In genomic region chrX:8896080-8896479, dm6 we compare ENCODE assay signal across 1 fruit fly cellular context.
TF ChIP-seq lines count a peak whose summit lies in the region.

No protein-coding gene starts in this region.

TF ChIP-seq in whole organism, embryonic, 481 proteins besides CTCF, POLR2A, EP300 and RAD21 (continued from another document and continues in another):
- TF ChIP-seq CG4854 (GFP tag; optimal IDR thresholded peaks at IDR 0.05; lab: Kevin White, UChicago) (peak; percentile 84), CG4282 (GFP tag; optimal IDR thresholded peaks at IDR 0.05; lab: Kevin White, UChicago) (no peak), zf30C (GFP tag; optimal IDR thresholded peaks at IDR 0.05; lab: Kevin White, UChicago) (no peak), eyg (GFP tag; optimal IDR thresholded peaks at IDR 0.05; lab: Kevin White, UChicago) (peak; percentile 36), ind (GFP tag; optimal IDR thresholded peaks at IDR 0.05; lab: Kevin White, UChicago) (peak; percentile 95), bbx (GFP tag; IDR thresholded peaks at IDR 0.05; lab: Robert Waterston, UW; ENCODE audit: partially characterized antibody) (no peak), bab2 (GFP tag; optimal IDR thresholded peaks at IDR 0.05; lab: Kevin White, UChicago) (peak; percentile 71), al (GFP tag; IDR thresholded peaks at IDR 0.05; lab: Robert Waterston, UW) (peak; percentile 94), CG12769 (tag; optimal IDR thresholded peaks at IDR 0.05; lab: Kevin White, UChicago) (peak; percentile 98), CG17361 (GFP tag; IDR thresholded peaks at IDR 0.05; lab: Robert Waterston, UW) (peak; percentile 92), CG13624 (GFP tag; optimal IDR thresholded peaks at IDR 0.05; lab: Kevin White, UChicago) (peak; percentile 68), CG1832 (GFP tag; optimal IDR thresholded peaks at IDR 0.05; lab: Kevin White, UChicago) (peak; percentile 21), repo (GFP tag; optimal IDR thresholded peaks at IDR 0.05; lab: Kevin White, UChicago) (peak; percentile 54), Abd-B (GFP tag; optimal IDR thresholded peaks at IDR 0.05; lab: Kevin White, UChicago) (peak; percentile 93), CG7745 (tag; optimal IDR thresholded peaks at IDR 0.05; lab: Kevin White, UChicago) (peak; percentile 42), CG16813 (GFP tag; IDR thresholded peaks at IDR 0.05; lab: Robert Waterston, UW; ENCODE audit: partially characterized antibody) (no peak), Chrac-16 (GFP tag; optimal IDR thresholded peaks at IDR 0.05; lab: Kevin White, UChicago) (peak; percentile 93), maf-S (GFP tag; optimal IDR thresholded peaks at IDR 0.05; lab: Kevin White, UChicago) (peak; percentile 50), CG12155 (GFP tag; optimal IDR thresholded peaks at IDR 0.05; lab: Kevin White, UChicago) (peak; percentile 92), gcm2 (GFP tag; optimal IDR thresholded peaks at IDR 0.05; lab: Kevin White, UChicago) (peak; percentile 68), Rx (GFP tag; IDR thresholded peaks at IDR 0.05; lab: Robert Waterston, UW) (peak; percentile 92), Myb (GFP tag; optimal IDR thresholded peaks at IDR 0.05; lab: Kevin White, UChicago) (peak; percentile 31), her (GFP tag; optimal IDR thresholded peaks at IDR 0.05; lab: Kevin White, UChicago) (peak; percentile 32), lov (optimal IDR thresholded peaks at IDR 0.05; lab: Kevin White, UChicago) (no peak), lov (GFP tag; IDR thresholded peaks at IDR 0.05; lab: Robert Waterston, UW) (peak; percentile 92), Fer3 (tag; optimal IDR thresholded peaks at IDR 0.05; lab: Kevin White, UChicago) (peak; percentile 94), CG8924 (tag; optimal IDR thresholded peaks at IDR 0.05; lab: Kevin White, UChicago) (peak; percentile 95), slp2 (GFP tag; optimal IDR thresholded peaks at IDR 0.05; lab: Kevin White, UChicago) (peak; percentile 52), CG8281 (tag; optimal IDR thresholded peaks at IDR 0.05; lab: Kevin White, UChicago) (peak; percentile 82), Sox102F (GFP tag; optimal IDR thresholded peaks at IDR 0.05; lab: Kevin White, UChicago) (peak; percentile 96), CG3407 (GFP tag; optimal IDR thresholded peaks at IDR 0.05; lab: Kevin White, UChicago) (peak; percentile 91), CG8765 (GFP tag; IDR thresholded peaks at IDR 0.05; lab: Robert Waterston, UW) (peak; percentile 83), nau (GFP tag; optimal IDR thresholded peaks at IDR 0.05; lab: Kevin White, UChicago) (peak; percentile 88), br (optimal IDR thresholded peaks at IDR 0.05; lab: Kevin White, UChicago) (no peak), Bdp1 (GFP tag; optimal IDR thresholded peaks at IDR 0.05; lab: Kevin White, UChicago) (peak; percentile 61), stc (GFP tag; IDR thresholded peaks at IDR 0.05; lab: Robert Waterston, UW) (peak; percentile 95), CG18011 (GFP tag; optimal IDR thresholded peaks at IDR 0.05; lab: Kevin White, UChicago) (peak; percentile 72), bowl (GFP tag; IDR thresholded peaks at IDR 0.05; lab: Robert Waterston, UW) (peak; percentile 87), esg (GFP tag; conservative IDR thresholded peaks at IDR 0.05; lab: Robert Waterston, UW) (peak; percentile 95), CG16863 (GFP tag; optimal IDR thresholded peaks at IDR 0.05; lab: Kevin White, UChicago) (peak; percentile 49), Oaz (GFP tag; IDR thresholded peaks at IDR 0.05; lab: Robert Waterston, UW) (peak; percentile 92), HmgZ (tag; optimal IDR thresholded peaks at IDR 0.05; lab: Kevin White, UChicago) (peak; percentile 92), CG11696 (GFP tag; IDR thresholded peaks at IDR 0.05; lab: Robert Waterston, UW) (peak; percentile 80), Ets65A (GFP tag; lab: Kevin White, UChicago) (peak; percentile 95), fd102C (GFP tag; optimal IDR thresholded peaks at IDR 0.05; lab: Kevin White, UChicago) (peak; percentile 44), Asciz (GFP tag; optimal IDR thresholded peaks at IDR 0.05; lab: Kevin White, UChicago) (peak; percentile 86), zen2 (GFP tag; IDR thresholded peaks at IDR 0.05; lab: Robert Waterston, UW; ENCODE audit: partially characterized antibody) (no peak), CG10959 (GFP tag; IDR thresholded peaks at IDR 0.05; lab: Robert Waterston, UW) (peak; percentile 89), CG17359 (tag; optimal IDR thresholded peaks at IDR 0.05; lab: Kevin White, UChicago) (peak; percentile 97), PHDP (tag; optimal IDR thresholded peaks at IDR 0.05; lab: Kevin White, UChicago) (peak; percentile 94), ems (GFP tag; optimal IDR thresholded peaks at IDR 0.05; lab: Kevin White, UChicago) (peak; percentile 85), Dfd (GFP tag; optimal IDR thresholded peaks at IDR 0.05; lab: Kevin White, UChicago) (no peak), CG10462 (GFP tag; optimal IDR thresholded peaks at IDR 0.05; lab: Kevin White, UChicago) (peak; percentile 88), Optix (GFP tag; IDR thresholded peaks at IDR 0.05; lab: Robert Waterston, UW) (peak; percentile 93), E2f2 (GFP tag; IDR thresholded peaks at IDR 0.05; lab: Robert Waterston, UW) (peak; percentile 78), E2f1 (GFP tag; IDR thresholded peaks at IDR 0.05; lab: Robert Waterston, UW) (peak; percentile 96), CG5245 (GFP tag; optimal IDR thresholded peaks at IDR 0.05; lab: Kevin White, UChicago) (peak; percentile 93), CG14667 (GFP tag; IDR thresholded peaks at IDR 0.05; lab: Robert Waterston, UW) (peak; percentile 96), chn (GFP tag; optimal IDR thresholded peaks at IDR 0.05; lab: Kevin White, UChicago) (peak; percentile 82), CG6654 (GFP tag; optimal IDR thresholded peaks at IDR 0.05; lab: Kevin White, UChicago) (peak; percentile 85), gem (tag; optimal IDR thresholded peaks at IDR 0.05; lab: Kevin White, UChicago) (peak; percentile 96), TFAM (GFP tag; optimal IDR thresholded peaks at IDR 0.05; lab: Kevin White, UChicago) (peak; percentile 66), CG15514 (GFP tag; optimal IDR thresholded peaks at IDR 0.05; lab: Kevin White, UChicago) (peak; percentile 87), Hand (GFP tag; optimal IDR thresholded peaks at IDR 0.05; lab: Kevin White, UChicago) (peak; percentile 69), tin (GFP tag; optimal IDR thresholded peaks at IDR 0.05; lab: Kevin White, UChicago) (peak; percentile 94), CG30431 (GFP tag; optimal IDR thresholded peaks at IDR 0.05; lab: Kevin White, UChicago) (peak; percentile 90), bigmax (GFP tag; optimal IDR thresholded peaks at IDR 0.05; lab: Kevin White, UChicago) (peak; percentile 35), CG3995 (GFP tag; optimal IDR thresholded peaks at IDR 0.05; lab: Kevin White, UChicago) (peak; percentile 43), twi (tag; optimal IDR thresholded peaks at IDR 0.05; lab: Kevin White, UChicago) (peak; percentile 81), CoRest (tag; optimal IDR thresholded peaks at IDR 0.05; lab: Kevin White, UChicago) (peak; percentile 95), onecut (GFP tag; IDR thresholded peaks at IDR 0.05; lab: Robert Waterston, UW) (peak; percentile 86), CG2678 (tag; optimal IDR thresholded peaks at IDR 0.05; lab: Kevin White, UChicago) (peak; percentile 96), CrebB (tag; optimal IDR thresholded peaks at IDR 0.05; lab: Kevin White, UChicago) (peak; percentile 93), CG11093 (GFP tag; IDR thresholded peaks at IDR 0.05; lab: Robert Waterston, UW) (peak; percentile 93), CG7271 (tag; optimal IDR thresholded peaks at IDR 0.05; lab: Kevin White, UChicago) (peak; percentile 48), NC2β (GFP tag; optimal IDR thresholded peaks at IDR 0.05; lab: Kevin White, UChicago) (peak; percentile 56), odd (GFP tag; optimal IDR thresholded peaks at IDR 0.05; lab: Kevin White, UChicago) (peak; percentile 87), CG8478 (optimal IDR thresholded peaks at IDR 0.05; lab: Kevin White, UChicago) (no peak), CG11695 (GFP tag; IDR thresholded peaks at IDR 0.05; lab: Robert Waterston, UW) (peak; percentile 95), CG12104 (GFP tag; optimal IDR thresholded peaks at IDR 0.05; lab: Kevin White, UChicago) (peak; percentile 86), BtbVII (GFP tag; optimal IDR thresholded peaks at IDR 0.05; lab: Kevin White, UChicago) (peak; percentile 88), B-H1 (GFP tag; IDR thresholded peaks at IDR 0.05; lab: Robert Waterston, UW) (peak; percentile 94), CG1529 (GFP tag; optimal IDR thresholded peaks at IDR 0.05; lab: Kevin White, UChicago) (peak; percentile 90), nerfin-2 (GFP tag; IDR thresholded peaks at IDR 0.05; lab: Robert Waterston, UW; ENCODE audit: partially characterized antibody) (no peak), ase (GFP tag; IDR thresholded peaks at IDR 0.05; lab: Robert Waterston, UW) (peak; percentile 97), CG1602 (GFP tag; optimal IDR thresholded peaks at IDR 0.05; lab: Kevin White, UChicago) (peak; percentile 93), CG10654 (GFP tag; optimal IDR thresholded peaks at IDR 0.05; lab: Kevin White, UChicago) (peak; percentile 87), CG1792 (GFP tag; optimal IDR thresholded peaks at IDR 0.05; lab: Kevin White, UChicago) (peak; percentile 56), Max (GFP tag; optimal IDR thresholded peaks at IDR 0.05; lab: Kevin White, UChicago) (peak; percentile 82), Vsx1 (GFP tag; optimal IDR thresholded peaks at IDR 0.05; lab: Kevin White, UChicago) (peak; percentile 77), CG32772 (GFP tag; IDR thresholded peaks at IDR 0.05; lab: Robert Waterston, UW) (peak; percentile 96), mirr (GFP tag; optimal IDR thresholded peaks at IDR 0.05; lab: Kevin White, UChicago) (peak; percentile 74), Neu2 (GFP tag; optimal IDR thresholded peaks at IDR 0.05; lab: Kevin White, UChicago; ENCODE audit: borderline replicate concordance) (no peak), CG10321 (GFP tag; IDR thresholded peaks at IDR 0.05; lab: Robert Waterston, UW) (peak; percentile 77), CG12744 (GFP tag; optimal IDR thresholded peaks at IDR 0.05; lab: Kevin White, UChicago) (peak; percentile 52), kay (GFP tag; optimal IDR thresholded peaks at IDR 0.05; lab: Kevin White, UChicago) (peak; percentile 78), ATbp (GFP tag; optimal IDR thresholded peaks at IDR 0.05; lab: Kevin White, UChicago) (peak; percentile 94), disco-r (GFP tag; optimal IDR thresholded peaks at IDR 0.05; lab: Kevin White, UChicago) (no peak), CG17829 (tag; optimal IDR thresholded peaks at IDR 0.05; lab: Kevin White, UChicago) (peak; percentile 92), CG11398 (GFP tag; optimal IDR thresholded peaks at IDR 0.05; lab: Kevin White, UChicago) (peak; percentile 41), dpn (GFP tag; optimal IDR thresholded peaks at IDR 0.05; lab: Kevin White, UChicago) (peak; percentile 79 to 96), CG14965 (GFP tag; optimal IDR thresholded peaks at IDR 0.05; lab: Kevin White, UChicago; ENCODE audit: borderline replicate concordance) (no peak), CG9876 (GFP tag; optimal IDR thresholded peaks at IDR 0.05; lab: Kevin White, UChicago) (peak; percentile 11), ap (GFP tag; IDR thresholded peaks at IDR 0.05; lab: Robert Waterston, UW) (peak; percentile 92), en (GFP tag; optimal IDR thresholded peaks at IDR 0.05; lab: Kevin White, UChicago) (peak; percentile 38), sna (GFP tag; IDR thresholded peaks at IDR 0.05; lab: Robert Waterston, UW; ENCODE audit: partially characterized antibody) (no peak), Dad (GFP tag; optimal IDR thresholded peaks at IDR 0.05; lab: Kevin White, UChicago) (peak; percentile 70), CG32532 (GFP tag; IDR thresholded peaks at IDR 0.05; lab: Robert Waterston, UW) (peak; percentile 98), CG15479 (GFP tag; optimal IDR thresholded peaks at IDR 0.05; lab: Kevin White, UChicago) (no peak), corto (GFP tag; optimal IDR thresholded peaks at IDR 0.05; lab: Kevin White, UChicago) (peak; percentile 29), Mad (GFP tag; optimal IDR thresholded peaks at IDR 0.05; lab: Kevin White, UChicago) (peak; percentile 88), CG4424 (GFP tag; optimal IDR thresholded peaks at IDR 0.05; lab: Kevin White, UChicago) (peak; percentile 94), Hr78 (GFP tag; optimal IDR thresholded peaks at IDR 0.05; lab: Kevin White, UChicago) (peak in 1 of 2 experiments; percentile 59), gt (GFP tag; IDR thresholded peaks at IDR 0.05; lab: Robert Waterston, UW) (peak; percentile 88), mld (GFP tag; IDR thresholded peaks at IDR 0.05; lab: Robert Waterston, UW; ENCODE audit: partially characterized antibody) (no peak), NFAT (GFP tag; IDR thresholded peaks at IDR 0.05; lab: Robert Waterston, UW) (peak; percentile 97), emc (GFP tag; optimal IDR thresholded peaks at IDR 0.05; lab: Kevin White, UChicago) (peak; percentile 46), wdn (GFP tag; IDR thresholded peaks at IDR 0.05; lab: Robert Waterston, UW) (peak; percentile 92), Adf1 (GFP tag; IDR thresholded peaks at IDR 0.05; lab: Robert Waterston, UW) (peak; percentile 77), CG1603 (tag; optimal IDR thresholded peaks at IDR 0.05; lab: Kevin White, UChicago) (peak; percentile 97), Hsf (GFP tag; optimal IDR thresholded peaks at IDR 0.05; lab: Kevin White, UChicago) (peak; percentile 87), Dll (GFP tag; IDR thresholded peaks at IDR 0.05; lab: Robert Waterston, UW; ENCODE audit: partially characterized antibody) (no peak), tna (GFP tag; IDR thresholded peaks at IDR 0.05; lab: Robert Waterston, UW; ENCODE audit: partially characterized antibody) (no peak), Ravus (GFP tag; IDR thresholded peaks at IDR 0.05; lab: Robert Waterston, UW) (peak; percentile 90), salm (tag; optimal IDR thresholded peaks at IDR 0.05; lab: Kevin White, UChicago) (peak; percentile 90), gsb-n (tag; optimal IDR thresholded peaks at IDR 0.05; lab: Kevin White, UChicago) (peak; percentile 90), Kr (GFP tag; optimal IDR thresholded peaks at IDR 0.05; lab: Kevin White, UChicago) (no peak), otp (GFP tag; IDR thresholded peaks at IDR 0.05; lab: Robert Waterston, UW) (peak; percentile 97), HmgD (GFP tag; optimal IDR thresholded peaks at IDR 0.05; lab: Kevin White, UChicago) (no peak), ewg (GFP tag; optimal IDR thresholded peaks at IDR 0.05; lab: Kevin White, UChicago) (peak; percentile 92), ftz-f1 (GFP tag; optimal IDR thresholded peaks at IDR 0.05; lab: Kevin White, UChicago) (peak; percentile 21), CG1024 (GFP tag; IDR thresholded peaks at IDR 0.05; lab: Robert Waterston, UW) (peak; percentile 93)
